Fruit fly (Drosophila melanogaster) whole organism, embryonic: ENCODE measurements around the gene CG33235.
A peak's percentile ranks its signal among the peaks of the same experiment; 100 is the strongest.

Source experiments
- Asciz ChIP-seq: fragments of 200-800 bp; sonication (Bioruptor generic); optimal IDR thresholded peaks from 2 replicates; lab custom pipeline; 2017; ENCODE audit warnings: missing biosample characterization, mild to moderate bottlenecking, missing genetic modification characterization, missing genetic modification reagents
- Atf6 ChIP-seq: fragments of 200-800 bp; sonication (Bioruptor generic); IDR thresholded peaks from 2 replicates; pipeline ENCODE4 v1.3.6; 2022; ENCODE audit warnings: missing biosample characterization, missing genetic modification characterization
- BEAF-32 ChIP-seq: fragments of 200-800 bp; sonication (Bioruptor generic); optimal IDR thresholded peaks from 3 replicates; lab custom pipeline; 2017; ENCODE audit warnings: missing biosample characterization, missing genetic modification characterization, mild to moderate bottlenecking, moderate library complexity, missing genetic modification reagents
- Blimp-1 ChIP-seq: fragments of 200-800 bp; sonication (Bioruptor generic); optimal IDR thresholded peaks from 3 replicates; lab custom pipeline; 2018; ENCODE audit warnings: missing biosample characterization, missing genetic modification characterization, mild to moderate bottlenecking, moderate library complexity, missing genetic modification reagents
- CG10147 ChIP-seq: fragments of 200-800 bp; sonication (Bioruptor generic); optimal IDR thresholded peaks from 2 replicates; lab custom pipeline; 2019; ENCODE audit warnings: missing biosample characterization, mild to moderate bottlenecking, missing genetic modification characterization, moderate library complexity
- CG11085 ChIP-seq: fragments of 200-800 bp; sonication (Bioruptor generic); IDR thresholded peaks from 2 replicates; pipeline ENCODE4 v1.3.6; 2022; ENCODE audit warnings: missing biosample characterization, missing genetic modification characterization
- CG11504 ChIP-seq: fragments of 200-800 bp; sonication (Bioruptor generic); optimal IDR thresholded peaks from 3 replicates; lab custom pipeline; 2019; ENCODE audit warnings: missing biosample characterization, mild to moderate bottlenecking, missing genetic modification characterization, moderate library complexity
- CG11560 ChIP-seq: fragments of 200-800 bp; sonication (Bioruptor generic); IDR thresholded peaks from 3 replicates; pipeline ENCODE4 v1.3.6; 2022; ENCODE audit warnings: missing biosample characterization, missing genetic modification characterization
- CG12104 ChIP-seq: fragments of 200-800 bp; sonication (Bioruptor generic); optimal IDR thresholded peaks from 3 replicates; lab custom pipeline; 2016; ENCODE audit warnings: missing biosample characterization, missing genetic modification characterization
- CG12391 ChIP-seq: fragments of 200-800 bp; sonication (Bioruptor generic); optimal IDR thresholded peaks from 3 replicates; lab custom pipeline; 2018; ENCODE audit warnings: missing biosample characterization, mild to moderate bottlenecking, missing genetic modification characterization, moderate library complexity
- CG14050 ChIP-seq: fragments of 200-800 bp; sonication (Bioruptor generic); IDR thresholded peaks from 3 replicates; pipeline ENCODE4 v1.3.6; 2022; ENCODE audit warnings: missing biosample characterization, missing genetic modification characterization
- CG14710 ChIP-seq: fragments of 200-800 bp; sonication (Bioruptor generic); optimal IDR thresholded peaks from 3 replicates; lab custom pipeline; 2019; ENCODE audit warnings: missing biosample characterization, mild to moderate bottlenecking, missing genetic modification characterization, moderate library complexity
- CG1602 ChIP-seq: fragments of 200-800 bp; sonication (Bioruptor generic); optimal IDR thresholded peaks from 3 replicates; lab custom pipeline; 2016; ENCODE audit warnings: missing biosample characterization, missing genetic modification characterization
- CG17359 ChIP-seq: fragments of 200-800 bp; sonication (Bioruptor generic); optimal IDR thresholded peaks from 3 replicates; lab custom pipeline; 2018; ENCODE audit warnings: missing biosample characterization, mild to moderate bottlenecking, missing genetic modification characterization, moderate library complexity
- CG18619 ChIP-seq: fragments of 200-800 bp; sonication (Bioruptor generic); optimal IDR thresholded peaks from 3 replicates; lab custom pipeline; 2017; ENCODE audit warnings: missing biosample characterization, mild to moderate bottlenecking, missing genetic modification characterization
- CG42726 ChIP-seq: fragments of 200-800 bp; sonication (Bioruptor generic); IDR thresholded peaks from 2 replicates; pipeline ENCODE4 v1.3.6; 2022; ENCODE audit warnings: missing biosample characterization, missing genetic modification characterization; ENCODE audit not compliant: partially characterized antibody
- CG6175 ChIP-seq: fragments of 200-800 bp; sonication (Bioruptor generic); IDR thresholded peaks from 3 replicates; pipeline ENCODE4 v1.3.6; 2022; ENCODE audit warnings: missing biosample characterization, missing genetic modification characterization
- CG6689 ChIP-seq: fragments of 200-800 bp; sonication (Bioruptor generic); IDR thresholded peaks from 2 replicates; pipeline ENCODE4 v1.3.6; 2022; ENCODE audit warnings: missing biosample characterization, missing genetic modification characterization
- CG6813 ChIP-seq: fragments of 200-800 bp; sonication (Bioruptor generic); optimal IDR thresholded peaks from 2 replicates; lab custom pipeline; 2017; ENCODE audit warnings: missing biosample characterization, missing genetic modification characterization, mild to moderate bottlenecking, moderate library complexity, missing genetic modification reagents
- CG8765 ChIP-seq: fragments of 200-800 bp; sonication (Bioruptor generic); IDR thresholded peaks from 2 replicates; pipeline ENCODE4 v1.3.6; 2022; ENCODE audit warnings: missing biosample characterization, missing genetic modification characterization
- CG9609 ChIP-seq: fragments of 200-800 bp; sonication (Bioruptor generic); optimal IDR thresholded peaks from 3 replicates; lab custom pipeline; 2016; ENCODE audit warnings: missing biosample characterization, missing genetic modification characterization
- CHES-1-like ChIP-seq: fragments of 200-800 bp; sonication (Bioruptor generic); optimal IDR thresholded peaks from 2 replicates; lab custom pipeline; 2016; ENCODE audit warnings: missing biosample characterization, missing genetic modification characterization
- CrebB ChIP-seq: fragments of 200-800 bp; sonication (Bioruptor generic); optimal IDR thresholded peaks from 3 replicates; lab custom pipeline; 2018; ENCODE audit warnings: missing biosample characterization, mild to moderate bottlenecking, missing genetic modification characterization
- D ChIP-seq, 2 experiments: fragments of 200-800 bp in 1 of 2; fragments of >200 bp in 1 of 2; sonication (Bioruptor generic) in 1 of 2; optimal IDR thresholded peaks; 2 replicates in 1 of 2; 3 replicates in 1 of 2; lab custom pipeline; 2017; ENCODE audit warnings: mild to moderate bottlenecking in 1 of 2, missing biosample characterization in 1 of 2, missing genetic modification characterization in 1 of 2, missing genetic modification reagents in 1 of 2
- Dad ChIP-seq: fragments of 200-800 bp; sonication (Bioruptor generic); optimal IDR thresholded peaks from 3 replicates; lab custom pipeline; 2016; ENCODE audit warnings: missing biosample characterization, missing genetic modification characterization
- Dip3 ChIP-seq: fragments of 200-800 bp; sonication (Bioruptor generic); optimal IDR thresholded peaks from 3 replicates; lab custom pipeline; 2016; ENCODE audit warnings: missing biosample characterization, missing genetic modification characterization
- E2f2 ChIP-seq: fragments of 200-800 bp; sonication (Bioruptor generic); IDR thresholded peaks from 2 replicates; pipeline ENCODE4 v1.3.6; 2022; ENCODE audit warnings: missing biosample characterization, missing genetic modification characterization
- Ets65A ChIP-seq: fragments of 200-800 bp; sonication (Bioruptor generic); peaks from one replicate; lab custom pipeline; 2016; ENCODE audit warnings: missing biosample characterization, missing genetic modification characterization
- Hr39 ChIP-seq: fragments of >200 bp; optimal IDR thresholded peaks from 2 replicates; lab custom pipeline; 2017
- Six4 ChIP-seq: fragments of 200-800 bp; sonication (Bioruptor generic); optimal IDR thresholded peaks from 2 replicates; lab custom pipeline; 2016; ENCODE audit warnings: missing biosample characterization, missing genetic modification characterization
- Sox102F ChIP-seq: fragments of 200-800 bp; sonication (Bioruptor generic); optimal IDR thresholded peaks from 2 replicates; lab custom pipeline; 2018; ENCODE audit warnings: missing biosample characterization, mild to moderate bottlenecking, missing genetic modification characterization, moderate library complexity
- Tbp ChIP-seq: fragments of >200 bp; optimal IDR thresholded peaks from 2 replicates; lab custom pipeline; 2018; ENCODE audit warnings: missing biosample characterization, missing genetic modification characterization
- ara ChIP-seq: fragments of 200-800 bp; sonication (Bioruptor generic); IDR thresholded peaks from 2 replicates; pipeline ENCODE4 v1.3.6; 2022; ENCODE audit warnings: missing biosample characterization, missing genetic modification characterization
- ato ChIP-seq: fragments of 200-800 bp; sonication (Bioruptor generic); IDR thresholded peaks from 2 replicates; pipeline ENCODE4 v1.3.6; 2022; ENCODE audit warnings: missing biosample characterization, missing genetic modification characterization; ENCODE audit not compliant: partially characterized antibody
- br ChIP-seq: fragments of >200 bp; optimal IDR thresholded peaks from 2 replicates; lab custom pipeline; 2017
- chinmo ChIP-seq: fragments of 200-800 bp; sonication (Bioruptor generic); IDR thresholded peaks from 4 replicates; pipeline ENCODE4 v1.3.6; 2022; ENCODE audit warnings: missing biosample characterization, missing genetic modification characterization; ENCODE audit not compliant: partially characterized antibody
- fu2 ChIP-seq: fragments of 200-800 bp; sonication (Bioruptor generic); optimal IDR thresholded peaks from 2 replicates; lab custom pipeline; 2016; ENCODE audit warnings: missing biosample characterization, missing genetic modification characterization
- her ChIP-seq: fragments of 200-800 bp; sonication (Bioruptor generic); optimal IDR thresholded peaks from 2 replicates; lab custom pipeline; 2016; ENCODE audit warnings: missing biosample characterization, missing genetic modification characterization
- inv ChIP-seq: fragments of 200-800 bp; sonication (Bioruptor generic); IDR thresholded peaks from 2 replicates; pipeline ENCODE4 v1.3.6; 2022; ENCODE audit warnings: missing biosample characterization, missing genetic modification characterization; ENCODE audit not compliant: partially characterized antibody
- kah ChIP-seq: fragments of 200-800 bp; sonication (Bioruptor generic); optimal IDR thresholded peaks from 2 replicates; lab custom pipeline; 2018; ENCODE audit warnings: missing biosample characterization, mild to moderate bottlenecking, missing genetic modification characterization
- mld ChIP-seq: fragments of 200-800 bp; sonication (Bioruptor generic); IDR thresholded peaks from 3 replicates; pipeline ENCODE4 v1.3.6; 2022; ENCODE audit warnings: missing biosample characterization, missing genetic modification characterization; ENCODE audit not compliant: partially characterized antibody
- nmo ChIP-seq: fragments of 200-800 bp; sonication (Bioruptor generic); optimal IDR thresholded peaks from 2 replicates; lab custom pipeline; 2018; ENCODE audit warnings: missing biosample characterization, mild to moderate bottlenecking, missing genetic modification characterization, moderate library complexity
- pb ChIP-seq: fragments of 200-800 bp; sonication (Bioruptor generic); optimal IDR thresholded peaks from 3 replicates; lab custom pipeline; 2016; ENCODE audit warnings: missing biosample characterization, missing genetic modification characterization
- rib ChIP-seq: fragments of 200-800 bp; sonication (Bioruptor generic); IDR thresholded peaks from 2 replicates; pipeline ENCODE4 v1.3.6; 2022; ENCODE audit warnings: missing biosample characterization, missing genetic modification characterization
- sd ChIP-seq: fragments of 200-800 bp; sonication (Bioruptor generic); optimal IDR thresholded peaks from 3 replicates; lab custom pipeline; 2018; ENCODE audit warnings: missing biosample characterization, mild to moderate bottlenecking, missing genetic modification characterization, moderate library complexity
- sr ChIP-seq: fragments of 200-800 bp; sonication (Bioruptor generic); IDR thresholded peaks from 3 replicates; pipeline ENCODE4 v1.3.6; 2022; ENCODE audit warnings: missing biosample characterization, missing genetic modification characterization
- tin ChIP-seq: fragments of 200-800 bp; sonication (Bioruptor generic); optimal IDR thresholded peaks from 3 replicates; lab custom pipeline; 2016; ENCODE audit warnings: missing biosample characterization, missing genetic modification characterization
- tio ChIP-seq: fragments of 200-800 bp; sonication (Bioruptor generic); optimal IDR thresholded peaks from 2 replicates; lab custom pipeline; 2017; ENCODE audit warnings: missing biosample characterization, missing genetic modification characterization, inconsistent platforms
- unpg ChIP-seq: fragments of 200-800 bp; sonication (Bioruptor generic); optimal IDR thresholded peaks from 3 replicates; lab custom pipeline; 2018; ENCODE audit warnings: missing biosample characterization, mild to moderate bottlenecking, missing genetic modification characterization, moderate library complexity
- zen ChIP-seq: fragments of 200-800 bp; sonication (Bioruptor generic); optimal IDR thresholded peaks from 3 replicates; lab custom pipeline; 2018; ENCODE audit warnings: missing biosample characterization, mild to moderate bottlenecking, missing genetic modification characterization, moderate library complexity

CG33235 gene

DNA sequence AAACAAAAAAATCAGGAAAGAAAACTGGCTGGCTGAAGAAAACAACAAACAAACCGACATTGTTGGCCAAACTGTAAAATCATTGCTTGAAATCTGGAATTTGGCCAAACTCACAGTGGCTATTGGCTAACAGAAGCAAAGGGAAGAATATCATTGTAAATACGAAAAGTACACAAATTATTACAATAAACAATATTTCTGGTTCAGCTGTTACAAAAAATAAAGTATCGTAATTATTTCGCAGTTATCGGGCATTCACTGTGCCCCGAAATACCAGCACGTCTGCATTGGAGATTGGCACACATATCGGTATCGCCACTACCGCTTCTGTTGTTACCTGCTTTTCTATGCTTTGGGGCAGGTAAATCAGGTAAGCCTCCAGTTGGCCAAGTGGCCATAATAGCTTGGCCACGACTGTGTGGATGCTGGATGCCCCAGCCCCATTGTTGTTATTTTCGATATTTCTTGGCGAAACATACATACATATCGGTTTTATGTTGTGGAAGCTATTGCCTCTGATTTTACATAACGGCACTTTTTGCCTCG is 40.3 kb downstream of the CG33235 start (continued):
- TF ChIP-seq sd (tag; lab: Kevin White, UChicago), result peak; percentile 83
- no peak for TF ChIP-seq ara (GFP tag; lab: Robert Waterston, UW)
- TF ChIP-seq CG11560 (tag; lab: Robert Waterston, UW), result 0 out of 3 replicates have a peak, but pooled peaks have one; percentile 46
- no peak for TF ChIP-seq D (optimal IDR thresholded peaks at IDR 0.05; lab: Kevin White, UChicago)
- TF ChIP-seq D (GFP tag; optimal IDR thresholded peaks at IDR 0.05; lab: Kevin White, UChicago), result no peak
- no peak for TF ChIP-seq CG10147 (GFP tag; lab: Kevin White, UChicago)
- TF ChIP-seq CG11504, result peak; percentile 57
- no peak for TF ChIP-seq ato
- TF ChIP-seq CG11085 (GFP tag; lab: Robert Waterston, UW), result peak; percentile 60; the same call in 1 of the 2 replicates
- TF ChIP-seq Tbp, result no peak
- TF ChIP-seq sr (GFP tag; lab: Robert Waterston, UW), result no peak
- TF ChIP-seq CG8765 (GFP tag; lab: Robert Waterston, UW), result peak; percentile 28; the same call in 1 of the 2 replicates
- TF ChIP-seq unpg, result peak; percentile 58
- peak; percentile 42; the same call in 2 of the 3 replicates for TF ChIP-seq CG14050
- no peak for TF ChIP-seq Six4 (GFP tag; lab: Kevin White, UChicago)
- TF ChIP-seq Dip3 (GFP tag; lab: Kevin White, UChicago), result peak; percentile 63
- peak; percentile 32 for TF ChIP-seq kah (GFP tag; lab: Kevin White, UChicago)
- TF ChIP-seq pb (GFP tag; lab: Kevin White, UChicago), result no peak
- no peak for TF ChIP-seq Hr39 (lab: Kevin White, UChicago)
- TF ChIP-seq CG42726 (GFP tag; lab: Robert Waterston, UW), result no peak
- peak; percentile 40 for TF ChIP-seq her
- TF ChIP-seq CHES-1-like, result peak; percentile 16
- peak; percentile 6 for TF ChIP-seq CG12391 (tag; lab: Kevin White, UChicago)
- no peak for TF ChIP-seq CG14710 (tag; lab: Kevin White, UChicago)
- TF ChIP-seq Sox102F (GFP tag; lab: Kevin White, UChicago), result peak; percentile 59
- TF ChIP-seq CG18619 (GFP tag; lab: Kevin White, UChicago), result peak; percentile 45
- no peak for TF ChIP-seq chinmo (GFP tag; lab: Robert Waterston, UW)
- TF ChIP-seq rib (GFP tag; lab: Robert Waterston, UW), result peak; percentile 20; the same call in 1 of the 2 replicates
- no peak for TF ChIP-seq br (lab: Kevin White, UChicago)
- TF ChIP-seq CG6689 (GFP tag; lab: Robert Waterston, UW), result peak; percentile 63
- TF ChIP-seq fu2, result peak; percentile 19
- TF ChIP-seq E2f2 (GFP tag; lab: Robert Waterston, UW), result peak; percentile 24; the same call in 1 of the 2 replicates
- peak; percentile 7 for TF ChIP-seq Blimp-1 (GFP tag; lab: Kevin White, UChicago)
- TF ChIP-seq Dad (GFP tag; lab: Kevin White, UChicago), result no peak
- TF ChIP-seq BEAF-32 (GFP tag; lab: Kevin White, UChicago), result no peak
- peak; percentile 31 for TF ChIP-seq tio (GFP tag; lab: Kevin White, UChicago)
- peak; percentile 67 for TF ChIP-seq Atf6 (GFP tag; lab: Robert Waterston, UW)
- peak; percentile 35 for TF ChIP-seq CrebB
- peak; percentile 20 for TF ChIP-seq nmo
- TF ChIP-seq CG17359 (tag; lab: Kevin White, UChicago), result peak; percentile 65
- no peak for TF ChIP-seq Asciz (GFP tag; lab: Kevin White, UChicago)
- no peak for TF ChIP-seq CG9609 (GFP tag; lab: Kevin White, UChicago)
- peak; percentile 18 for TF ChIP-seq CG6813 (GFP tag; lab: Kevin White, UChicago)
- TF ChIP-seq tin, result peak; percentile 21
- TF ChIP-seq CG6175 (GFP tag; lab: Robert Waterston, UW), result 0 out of 3 replicates have a peak, but pooled peaks have one; percentile 37
- peak; percentile 25 for TF ChIP-seq CG1602 (GFP tag; lab: Kevin White, UChicago)
- peak; percentile 26 for TF ChIP-seq zen (tag; lab: Kevin White, UChicago)
- TF ChIP-seq Ets65A (GFP tag; lab: Kevin White, UChicago), result peak; percentile 90
- TF ChIP-seq mld (GFP tag; lab: Robert Waterston, UW), result no peak
- TF ChIP-seq CG12104 (GFP tag; lab: Kevin White, UChicago), result no peak
- TF ChIP-seq inv (GFP tag; lab: Robert Waterston, UW), result no peak
